Fruit fly (Drosophila melanogaster): ENCODE results near the gene Cnb.

The Cnb gene

DNA sequence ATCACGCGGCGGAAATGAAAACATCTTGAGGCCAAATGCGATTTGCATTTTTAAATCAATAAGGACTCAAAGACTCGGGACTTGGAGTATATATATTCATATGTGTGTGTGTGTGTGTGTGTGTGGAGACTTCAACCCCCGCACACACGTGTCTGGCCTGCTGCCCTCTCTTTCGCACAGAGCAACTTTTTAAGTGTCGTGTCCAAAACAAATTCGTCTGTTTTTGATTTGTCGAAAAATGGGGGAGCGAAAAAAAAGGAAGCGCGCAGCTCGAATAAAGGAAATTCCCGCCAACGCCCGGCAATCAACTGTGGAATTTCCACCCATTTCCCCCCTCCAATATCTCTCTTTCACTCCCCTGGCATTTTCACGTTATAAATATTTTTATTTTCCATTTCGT lies 18.4 kb upstream of the Cnb start:
- no peak for TF ChIP-seq insv (optimal IDR thresholded peaks at IDR 0.05)

DNA sequence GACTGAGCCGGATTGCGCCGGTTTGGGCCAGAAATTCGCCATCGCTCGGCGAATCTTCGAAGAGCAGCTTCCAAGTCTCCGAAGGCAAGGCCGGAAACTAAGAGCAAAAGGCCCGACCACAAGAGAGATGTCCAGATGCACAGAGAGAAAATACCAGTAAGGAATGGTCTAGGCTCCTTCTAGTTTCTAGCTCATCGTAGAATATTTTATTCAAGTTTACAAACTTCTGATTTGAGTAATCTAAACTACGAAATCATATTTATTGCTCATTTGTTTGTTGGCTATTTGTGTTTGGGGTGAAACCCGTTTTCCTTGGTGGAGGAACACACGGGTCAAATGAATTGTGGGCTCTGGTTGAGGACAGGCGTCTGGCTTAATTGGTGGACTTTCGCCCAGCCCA lies 9.9 kb upstream of the Cnb start:
- TF ChIP-seq Sin3A (optimal IDR thresholded peaks at IDR 0.05) (no peak), psq (optimal IDR thresholded peaks at IDR 0.05) (no peak), Myc (optimal IDR thresholded peaks at IDR 0.05) (no peak), insv (optimal IDR thresholded peaks at IDR 0.05) (no peak), h (optimal IDR thresholded peaks at IDR 0.05) (no peak)

DNA sequence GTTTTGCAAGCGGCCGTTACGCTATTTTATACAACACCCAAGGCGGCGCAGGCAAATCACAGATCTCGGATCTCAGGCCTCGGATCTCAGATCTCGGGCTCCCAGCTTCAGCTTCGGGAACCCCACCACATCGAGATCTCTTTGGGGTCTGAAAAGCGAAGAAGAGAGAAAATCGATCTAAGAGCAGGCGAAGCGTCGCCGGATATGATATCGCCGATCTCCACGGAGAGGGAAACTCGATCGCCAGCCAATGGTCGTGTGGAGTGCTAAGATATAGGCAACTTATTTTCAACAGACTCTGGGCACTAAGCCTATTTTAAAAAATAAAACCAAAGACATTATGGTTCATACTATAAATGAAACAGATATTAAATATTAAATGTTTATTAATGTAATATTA lies 8.6 kb upstream of the Cnb start, which contains the start of the genes CG46523 and CG5687:
Gene CG46523 (minus strand): TSS at position 337 of the 400 bp plus-strand sequence.
Gene CG5687 (minus strand): TSS at position 337 of the 400 bp plus-strand sequence.
- TF ChIP-seq ttk (optimal IDR thresholded peaks at IDR 0.05), result no peak

DNA sequence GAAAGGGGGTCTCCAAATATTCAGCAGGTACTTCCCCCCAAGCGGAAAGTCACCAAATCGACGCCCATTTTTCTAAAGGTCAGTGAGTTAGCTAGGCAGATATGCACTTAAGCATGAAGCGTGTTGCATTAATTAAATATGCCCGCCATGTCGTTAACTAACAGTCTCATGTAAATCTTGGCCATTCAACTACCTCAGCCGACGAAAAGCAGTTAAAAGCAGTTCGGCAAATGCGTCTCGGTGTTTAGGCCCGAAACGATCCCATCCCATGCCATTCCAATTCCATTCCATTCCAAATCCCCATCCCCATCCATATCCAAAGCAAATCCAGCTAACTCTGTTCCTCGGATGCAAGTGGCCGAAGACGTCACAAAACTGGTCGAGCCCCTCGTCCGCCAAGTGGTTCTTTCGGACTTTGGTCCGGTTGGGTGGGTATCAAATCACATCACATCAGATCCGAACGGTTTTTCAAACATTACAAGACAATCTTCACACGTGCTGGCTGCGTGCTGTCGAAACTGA lies 7.3 kb upstream of the Cnb start:
- no peak for TF ChIP-seq Myc (optimal IDR thresholded peaks at IDR 0.05)
- TF ChIP-seq ttk (optimal IDR thresholded peaks at IDR 0.05), result no peak
- no peak for TF ChIP-seq psq (optimal IDR thresholded peaks at IDR 0.05)
- no peak for TF ChIP-seq h (optimal IDR thresholded peaks at IDR 0.05)
- no peak for TF ChIP-seq Sin3A (optimal IDR thresholded peaks at IDR 0.05)
- TF ChIP-seq insv (optimal IDR thresholded peaks at IDR 0.05), result no peak

DNA sequence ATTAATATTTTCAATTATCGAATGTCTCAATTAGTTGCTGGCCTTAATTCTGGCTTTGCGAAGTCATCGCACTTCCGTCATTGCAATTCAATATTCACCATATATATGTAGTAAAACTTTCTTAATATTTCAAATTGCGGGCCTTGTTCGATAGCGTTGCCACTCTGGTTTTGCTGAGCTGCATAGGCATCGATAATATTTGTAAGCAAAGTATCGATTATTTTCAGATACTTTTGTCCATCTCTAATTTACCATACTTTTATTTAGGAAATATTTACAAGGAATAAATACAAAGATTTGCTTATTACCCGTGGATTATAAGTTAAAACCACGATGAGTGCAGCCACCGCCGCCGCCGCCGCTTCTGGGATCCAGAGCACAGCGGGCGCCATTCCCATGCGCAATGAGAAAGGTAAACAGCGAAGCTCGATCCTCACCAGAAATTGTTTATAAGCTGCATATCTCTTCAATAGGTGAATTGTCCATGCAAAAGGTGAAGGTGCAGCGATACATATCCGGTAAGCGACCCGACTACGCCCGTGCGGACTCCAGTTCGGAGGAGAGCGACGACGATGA lies 6.4 kb upstream of the Cnb start, which contains the start of gene Mfap1:
Gene Mfap1 (plus strand): TSS at position 226 of the 576 bp plus-strand sequence.
- TF ChIP-seq h (optimal IDR thresholded peaks at IDR 0.05) (no peak), ttk (optimal IDR thresholded peaks at IDR 0.05) (no peak), insv (optimal IDR thresholded peaks at IDR 0.05) (no peak), Sin3A (optimal IDR thresholded peaks at IDR 0.05) (no peak)

DNA sequence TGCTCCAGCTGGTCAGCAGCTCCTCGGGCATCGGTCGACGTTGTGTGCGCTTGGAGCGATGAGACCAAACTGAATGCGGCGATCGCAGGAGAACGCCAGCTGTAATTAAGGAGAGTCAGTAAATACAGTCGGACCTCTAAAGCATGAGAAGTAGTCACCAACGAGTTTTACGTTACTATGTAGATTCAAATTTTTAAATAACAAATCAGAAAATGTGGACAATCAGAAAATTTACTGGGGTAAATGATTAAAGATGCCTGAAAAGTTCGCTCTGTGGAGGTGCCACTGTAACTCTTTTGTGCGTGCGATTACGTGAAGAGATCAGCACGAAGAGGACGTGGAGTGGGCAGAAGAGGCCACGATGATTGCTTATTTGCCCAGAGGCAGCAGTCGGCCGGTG lies 15.6 kb downstream of the Cnb start, which contains the start of gene SCOT:
Gene SCOT (plus strand): TSS at position 180 of the 400 bp plus-strand sequence.
- TF ChIP-seq ttk (optimal IDR thresholded peaks at IDR 0.05), result no peak
- no peak for TF ChIP-seq Sin3A (optimal IDR thresholded peaks at IDR 0.05)
- no peak for TF ChIP-seq insv (optimal IDR thresholded peaks at IDR 0.05)
- TF ChIP-seq Myc (optimal IDR thresholded peaks at IDR 0.05), result no peak
- no peak for TF ChIP-seq psq (optimal IDR thresholded peaks at IDR 0.05)
- no peak for TF ChIP-seq h (optimal IDR thresholded peaks at IDR 0.05)

DNA sequence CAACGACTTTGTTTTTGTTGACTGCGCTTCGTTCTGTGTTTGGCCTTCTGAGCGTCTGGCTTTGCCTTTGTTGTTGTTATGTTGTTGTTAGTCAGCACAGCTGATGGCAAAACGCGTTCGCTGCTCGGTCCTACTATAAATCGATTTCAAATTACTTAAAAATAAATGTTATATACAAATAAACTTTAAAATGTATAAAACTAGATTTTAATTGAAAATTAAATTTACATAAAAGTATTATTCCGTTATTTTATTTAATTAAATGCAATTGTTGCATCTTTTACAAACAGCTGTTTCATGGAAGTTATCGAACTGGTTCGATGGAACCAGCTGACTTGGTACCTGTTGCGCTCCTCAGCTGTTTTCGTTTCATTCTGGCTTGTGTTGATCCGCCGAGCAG lies 16.7 kb downstream of the Cnb start, which contains the start of gene mv:
Gene mv (minus strand): TSS at position 80 of the 400 bp plus-strand sequence.
- no peak for TF ChIP-seq ttk (optimal IDR thresholded peaks at IDR 0.05)
- TF ChIP-seq psq (optimal IDR thresholded peaks at IDR 0.05), result no peak
- TF ChIP-seq insv (optimal IDR thresholded peaks at IDR 0.05), result no peak
- no peak for TF ChIP-seq Sin3A (optimal IDR thresholded peaks at IDR 0.05)
- no peak for TF ChIP-seq h (optimal IDR thresholded peaks at IDR 0.05)
- TF ChIP-seq Myc (optimal IDR thresholded peaks at IDR 0.05), result no peak

DNA sequence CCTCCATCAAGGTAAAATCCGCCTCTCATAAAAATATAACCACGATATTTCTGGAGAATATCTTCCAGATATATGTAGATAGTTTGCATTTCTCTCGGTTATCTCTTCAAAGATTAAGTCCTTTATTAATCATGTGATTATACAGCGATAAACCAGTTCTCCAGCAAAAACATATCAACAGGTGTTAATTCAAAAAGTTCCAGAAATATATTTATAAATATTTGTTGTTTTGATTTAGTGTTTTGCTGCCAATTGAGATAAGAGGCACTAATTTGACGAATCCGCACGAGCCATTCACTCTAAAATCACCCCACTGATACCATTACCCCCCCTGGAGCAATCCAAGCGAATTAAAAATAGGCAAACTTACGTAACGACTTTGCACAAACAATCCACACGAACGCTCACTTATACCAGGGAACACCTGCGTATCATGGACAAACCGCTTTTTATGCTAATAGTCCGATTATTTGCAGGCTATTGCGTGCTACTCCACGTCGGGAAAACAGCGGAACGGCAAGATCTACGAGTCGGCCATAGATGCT lies 17.3 kb downstream of the Cnb start:
- TF ChIP-seq ttk (optimal IDR thresholded peaks at IDR 0.05) (no peak), h (optimal IDR thresholded peaks at IDR 0.05) (no peak), Myc (optimal IDR thresholded peaks at IDR 0.05) (no peak), insv (optimal IDR thresholded peaks at IDR 0.05) (no peak), psq (optimal IDR thresholded peaks at IDR 0.05) (no peak), Sin3A (optimal IDR thresholded peaks at IDR 0.05) (no peak)

DNA sequence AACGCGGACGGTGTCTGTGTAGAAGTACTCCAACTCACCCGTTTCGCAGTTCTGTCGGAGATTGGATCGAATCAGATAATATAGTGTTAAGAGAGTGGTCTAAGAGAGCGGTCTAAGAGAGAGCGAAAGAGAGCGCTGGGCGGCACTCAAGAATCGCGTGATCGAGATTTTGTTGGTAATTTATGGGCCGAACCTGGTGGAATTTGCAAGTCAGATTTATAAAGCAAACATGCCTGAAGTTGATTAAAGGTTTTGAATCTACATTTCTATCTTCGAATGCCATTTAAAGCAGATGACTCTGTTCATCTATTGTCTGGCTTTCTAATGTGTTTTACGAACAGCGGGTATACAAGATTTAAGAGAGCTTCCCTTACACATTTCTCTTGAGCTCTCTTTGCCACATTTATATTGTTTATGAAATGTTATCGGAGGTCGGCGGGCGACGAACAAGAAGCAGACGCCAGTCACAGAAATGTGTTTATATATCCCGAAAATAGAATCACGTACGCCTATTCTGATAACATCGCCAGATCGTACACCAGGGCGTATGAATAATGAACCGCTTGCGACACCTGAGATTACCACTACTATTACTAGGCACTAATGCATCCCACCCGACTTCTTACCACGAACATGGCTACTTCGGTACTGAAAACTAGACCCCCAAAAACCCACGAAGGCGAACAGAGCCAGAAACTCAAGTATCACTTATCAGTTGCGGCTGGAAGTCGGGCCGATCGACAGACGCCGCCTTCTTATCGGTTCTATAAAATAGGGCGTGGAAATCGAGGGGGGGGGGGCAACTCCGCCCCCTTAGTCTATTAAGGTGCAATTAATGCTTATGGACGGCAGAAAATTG lies 20.3 kb downstream of the Cnb start:
- TF ChIP-seq Myc (optimal IDR thresholded peaks at IDR 0.05) (no peak), psq (optimal IDR thresholded peaks at IDR 0.05) (no peak), h (optimal IDR thresholded peaks at IDR 0.05) (no peak), ttk (optimal IDR thresholded peaks at IDR 0.05) (no peak), insv (optimal IDR thresholded peaks at IDR 0.05) (no peak), Sin3A (optimal IDR thresholded peaks at IDR 0.05) (no peak)

DNA sequence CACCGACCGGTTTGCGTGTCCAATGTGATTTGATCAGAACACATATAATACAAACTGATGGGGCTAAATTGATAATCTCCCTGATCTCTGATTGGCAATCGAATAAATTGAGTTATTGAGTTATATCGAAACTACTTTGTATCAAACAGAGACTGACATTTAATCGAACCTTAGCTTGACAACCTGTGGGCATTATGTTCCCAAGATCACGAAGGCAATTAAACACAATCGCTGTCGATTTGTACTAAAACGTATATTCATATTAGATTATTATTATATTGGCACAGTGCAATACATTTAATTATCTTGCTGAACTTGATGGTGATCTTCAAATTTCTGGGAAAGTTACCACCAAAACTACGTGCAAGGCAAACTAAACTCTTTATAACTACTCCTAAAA lies 21.0 kb downstream of the Cnb start:
- TF ChIP-seq Sin3A (optimal IDR thresholded peaks at IDR 0.05), result no peak
- TF ChIP-seq psq (optimal IDR thresholded peaks at IDR 0.05), result no peak
- TF ChIP-seq ttk (optimal IDR thresholded peaks at IDR 0.05), result no peak
- no peak for TF ChIP-seq Myc (optimal IDR thresholded peaks at IDR 0.05)
- no peak for TF ChIP-seq insv (optimal IDR thresholded peaks at IDR 0.05)
- no peak for TF ChIP-seq h (optimal IDR thresholded peaks at IDR 0.05)

DNA sequence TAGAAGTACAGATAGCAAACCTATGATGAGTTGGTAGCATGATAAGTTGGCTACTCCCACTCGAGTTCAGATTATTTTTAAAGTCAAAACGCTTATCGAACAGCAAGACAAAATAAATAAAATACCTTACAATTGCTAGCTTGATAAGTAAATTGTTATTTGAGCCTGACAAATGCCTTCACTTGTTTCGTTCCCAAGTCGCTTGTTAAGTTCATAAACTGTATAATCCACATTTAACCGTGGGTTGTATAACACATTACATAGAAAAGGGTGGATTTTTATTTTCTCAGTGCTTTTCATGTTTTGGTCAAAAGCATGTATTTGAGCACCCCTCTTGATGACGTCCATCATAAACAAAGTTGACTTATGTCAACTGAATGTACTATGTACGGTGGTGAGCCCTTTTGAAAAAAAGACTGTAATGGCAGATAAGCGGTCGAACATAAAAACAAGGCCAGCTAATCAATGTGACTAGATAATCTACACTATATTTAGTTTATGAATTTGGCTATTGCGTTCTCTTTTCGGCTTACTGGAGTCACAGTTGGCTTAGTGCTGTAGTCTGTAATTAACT lies 21.5 kb downstream of the Cnb start:
- TF ChIP-seq Myc (optimal IDR thresholded peaks at IDR 0.05) (no peak), psq (optimal IDR thresholded peaks at IDR 0.05) (no peak), h (optimal IDR thresholded peaks at IDR 0.05) (no peak), insv (optimal IDR thresholded peaks at IDR 0.05) (no peak), Sin3A (optimal IDR thresholded peaks at IDR 0.05) (no peak), ttk (optimal IDR thresholded peaks at IDR 0.05) (no peak)

All from Kc167 (cell line).